Fruit fly (Drosophila melanogaster) whole organism: ENCODE data around the gene CG6693.

Experiments
- CG8478 ChIP-seq: fragments of >200 bp; optimal IDR thresholded peaks from 2 replicates; lab custom pipeline; 2018; ENCODE audit warnings: inconsistent platforms
- psq ChIP-seq: fragments of >200 bp; optimal IDR thresholded peaks from 2 replicates; lab custom pipeline; 2017
- usp ChIP-seq: fragments of >200 bp; optimal IDR thresholded peaks from 2 replicates; lab custom pipeline; 2017; ENCODE audit warnings: missing biosample characterization, missing genetic modification characterization, mixed read lengths

DNA sequence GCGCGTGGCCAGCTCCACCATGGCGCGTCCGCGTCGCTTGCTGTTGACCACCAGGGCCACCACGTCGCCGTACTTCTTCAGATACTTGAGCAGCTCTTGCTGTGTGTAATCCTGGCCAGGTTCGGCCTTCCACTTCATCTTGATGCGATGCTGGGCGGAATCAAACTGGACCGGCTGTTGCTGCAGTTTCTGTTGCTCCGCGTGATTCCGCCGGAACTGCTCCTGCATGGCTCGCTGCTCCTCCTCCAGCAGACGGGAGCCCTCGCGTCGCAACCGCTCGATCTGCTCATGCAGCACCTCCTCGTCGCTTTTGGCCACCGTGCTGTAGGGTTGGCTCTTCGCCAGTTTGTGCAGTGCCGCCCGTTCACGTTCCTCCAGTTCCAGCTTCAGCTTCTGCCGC is 9.6 kb upstream of the CG6693 start:
- TF ChIP-seq usp (GFP tag; lab: Kevin White, UChicago) (no peak), CG8478 (lab: Kevin White, UChicago) (no peak), psq (lab: Kevin White, UChicago) (no peak)
